Worm (Caenorhabditis elegans) whole organism, early embryonic: ENCODE results near the gene ain-1.

Experiments used
- ama-1 ChIP-seq: fragments of 150-350 bp; optimal IDR thresholded peaks from 2 replicates; lab custom pipeline; 2014
- ceh-13 ChIP-seq: fragments of 200-800 bp; sonication (Bioruptor generic); optimal IDR thresholded peaks from 2 replicates; lab custom pipeline; 2018; ENCODE audit warnings: mild to moderate bottlenecking, missing genetic modification characterization, missing compliant biosample characterization
- flt-1 ChIP-seq: fragments of 200-800 bp; sonication (Bioruptor generic); IDR thresholded peaks from 2 replicates; pipeline ENCODE4 v1.3.6; 2022; ENCODE audit warnings: missing genetic modification characterization, missing compliant biosample characterization
- tbx-11 ChIP-seq: fragments of 200-800 bp; sonication (Bioruptor generic); IDR thresholded peaks from 2 replicates; pipeline ENCODE4 v1.3.6; 2022; ENCODE audit warnings: missing genetic modification characterization, missing compliant biosample characterization

- TF ChIP-seq tbx-11 (GFP tag; lab: Robert Waterston, UW) = no peak
- no peak for TF ChIP-seq ama-1 (lab: Kevin White, UChicago)
- no peak for TF ChIP-seq flt-1 (GFP tag; lab: Robert Waterston, UW)
- TF ChIP-seq ceh-13 = no peak
Measured at ce11 chrX:16564515-16565285, 48.6 kb upstream of the ain-1 start.
